Worm (Caenorhabditis elegans) whole organism, late embryonic: ENCODE data around the gene slc-25A18.1.

Experiments used
- C08G9.2 ChIP-seq: sonication (generic microtip); optimal IDR thresholded peaks from 2 replicates; lab custom pipeline; 2016; ENCODE audit warnings: mild to moderate bottlenecking, missing genetic modification characterization, moderate library complexity, missing compliant biosample characterization
- C38D4.7 ChIP-seq: fragments of 200-800 bp; sonication (Bioruptor generic); optimal IDR thresholded peaks from 2 replicates; lab custom pipeline; 2018; ENCODE audit warnings: mild to moderate bottlenecking, missing genetic modification characterization, moderate library complexity, missing compliant biosample characterization
- F13H6.1 ChIP-seq: sonication (generic microtip); optimal IDR thresholded peaks from 2 replicates; lab custom pipeline; 2016; ENCODE audit warnings: missing genetic modification characterization, missing compliant biosample characterization
- K09A11.1 ChIP-seq: sonication (generic microtip); optimal IDR thresholded peaks from 2 replicates; lab custom pipeline; 2017; ENCODE audit warnings: antibody characterized with exemption, mild to moderate bottlenecking, missing genetic modification characterization, missing compliant biosample characterization; ENCODE audit not compliant: insufficient read depth
- T23F11.4 ChIP-seq: fragments of 200-800 bp; sonication (Bioruptor generic); optimal IDR thresholded peaks from 2 replicates; lab custom pipeline; 2018; ENCODE audit warnings: mild to moderate bottlenecking, missing genetic modification characterization, missing compliant biosample characterization
- Y22D7AL.16 ChIP-seq: sonication (generic microtip); optimal IDR thresholded peaks from 2 replicates; lab custom pipeline; 2016; ENCODE audit warnings: missing genetic modification characterization, missing compliant biosample characterization
- ama-1 ChIP-seq: fragments of 150-350 bp; optimal IDR thresholded peaks from 2 replicates; lab custom pipeline; 2014
- ceh-14 ChIP-seq: sonication (generic microtip); optimal IDR thresholded peaks from 2 replicates; lab custom pipeline; 2016; ENCODE audit warnings: missing genotype, missing genetic modification characterization, missing compliant biosample characterization
- ceh-18 ChIP-seq: sonication (generic microtip); optimal IDR thresholded peaks from 2 replicates; lab custom pipeline; 2016; ENCODE audit warnings: missing genetic modification characterization, missing compliant biosample characterization
- ceh-19 ChIP-seq: fragments of 200-800 bp; sonication (Bioruptor generic); optimal IDR thresholded peaks from 2 replicates; lab custom pipeline; 2018; ENCODE audit warnings: mild to moderate bottlenecking, missing genetic modification characterization, missing compliant biosample characterization
- ceh-2 ChIP-seq: sonication (generic microtip); optimal IDR thresholded peaks from 2 replicates; lab custom pipeline; 2016; ENCODE audit warnings: missing genotype, missing genetic modification characterization, missing compliant biosample characterization
- ceh-22 ChIP-seq: sonication (generic microtip); optimal IDR thresholded peaks from 2 replicates; lab custom pipeline; 2017; ENCODE audit warnings: missing biosample characterization, missing genetic modification characterization
- ceh-24 ChIP-seq: sonication (generic microtip); optimal IDR thresholded peaks from 2 replicates; lab custom pipeline; 2016; ENCODE audit warnings: mild to moderate bottlenecking, missing genetic modification characterization, missing compliant biosample characterization
- ceh-30 ChIP-seq: fragments of 150-350 bp; optimal IDR thresholded peaks from 2 replicates; lab custom pipeline; 2014; ENCODE audit warnings: missing biosample characterization, missing genetic modification characterization
- ceh-31 ChIP-seq: sonication (generic microtip); optimal IDR thresholded peaks from 2 replicates; lab custom pipeline; 2016; ENCODE audit warnings: missing genetic modification characterization, missing compliant biosample characterization
- ceh-34 ChIP-seq: sonication (generic microtip); optimal IDR thresholded peaks from 2 replicates; lab custom pipeline; 2016; ENCODE audit warnings: mild to moderate bottlenecking, missing genetic modification characterization, missing compliant biosample characterization
- ceh-45 ChIP-seq: fragments of 200-800 bp; sonication (Bioruptor generic); IDR thresholded peaks from 2 replicates; pipeline ENCODE4 v1.3.6; 2022; ENCODE audit warnings: missing genetic modification reagents, missing genetic modification characterization, missing compliant biosample characterization
- ceh-48 ChIP-seq: sonication (generic microtip); optimal IDR thresholded peaks from 2 replicates; lab custom pipeline; 2016; ENCODE audit warnings: missing genetic modification characterization, inconsistent platforms, missing compliant biosample characterization
- ceh-6 ChIP-seq: fragments of 200-800 bp; sonication (Bioruptor generic); optimal IDR thresholded peaks from 2 replicates; lab custom pipeline; 2018; ENCODE audit warnings: mild to moderate bottlenecking, missing genetic modification characterization, missing compliant biosample characterization
- ceh-9 ChIP-seq: sonication (generic microtip); optimal IDR thresholded peaks from 2 replicates; lab custom pipeline; 2016; ENCODE audit warnings: mild to moderate bottlenecking, missing genetic modification characterization, inconsistent platforms, missing compliant biosample characterization
- che-1 ChIP-seq: sonication (generic microtip); optimal IDR thresholded peaks from 2 replicates; lab custom pipeline; 2016; ENCODE audit warnings: mild to moderate bottlenecking, missing genetic modification characterization, missing compliant biosample characterization
- dmd-4 ChIP-seq: sonication (generic microtip); optimal IDR thresholded peaks from 2 replicates; lab custom pipeline; 2016; ENCODE audit warnings: borderline replicate concordance, missing genetic modification characterization, missing compliant biosample characterization
- dve-1 ChIP-seq: sonication (generic microtip); optimal IDR thresholded peaks from 2 replicates; lab custom pipeline; 2017; ENCODE audit warnings: antibody characterized with exemption, mild to moderate bottlenecking, missing genetic modification characterization, missing compliant biosample characterization
- elt-2 ChIP-seq: sonication (generic microtip); optimal IDR thresholded peaks from 2 replicates; lab custom pipeline; 2016; ENCODE audit warnings: missing genetic modification reagents, missing genetic modification characterization, missing compliant biosample characterization
- ets-4 ChIP-seq: sonication (generic microtip); optimal IDR thresholded peaks from 2 replicates; lab custom pipeline; 2016; ENCODE audit warnings: missing genetic modification characterization, missing compliant biosample characterization
- eyg-1 ChIP-seq: sonication (generic microtip); optimal IDR thresholded peaks from 2 replicates; lab custom pipeline; 2016; ENCODE audit warnings: missing genotype, missing genetic modification characterization, missing compliant biosample characterization
- fkh-10 ChIP-seq: fragments of 150-350 bp; optimal IDR thresholded peaks from 2 replicates; lab custom pipeline; 2014; ENCODE audit warnings: missing biosample characterization, missing genetic modification reagents, missing genetic modification characterization
- fkh-6 ChIP-seq: sonication (generic microtip); optimal IDR thresholded peaks from 2 replicates; lab custom pipeline; 2016; ENCODE audit warnings: missing genetic modification characterization, missing compliant biosample characterization
- gmeb-2 ChIP-seq: sonication (generic microtip); optimal IDR thresholded peaks from 2 replicates; lab custom pipeline; 2016; ENCODE audit warnings: missing genetic modification characterization, inconsistent platforms, missing compliant biosample characterization
- hlh-13 ChIP-seq: fragments of 200-800 bp; sonication (Bioruptor generic); optimal IDR thresholded peaks from 2 replicates; lab custom pipeline; 2018; ENCODE audit warnings: mild to moderate bottlenecking, missing genetic modification characterization, missing compliant biosample characterization
- hlh-15 ChIP-seq: sonication (generic microtip); optimal IDR thresholded peaks from 2 replicates; lab custom pipeline; 2016; ENCODE audit warnings: missing genetic modification characterization, missing compliant biosample characterization
- hlh-30 ChIP-seq: sonication (generic microtip); optimal IDR thresholded peaks from 2 replicates; lab custom pipeline; 2017; ENCODE audit warnings: antibody characterized with exemption, missing genetic modification characterization, missing compliant biosample characterization; ENCODE audit not compliant: insufficient read depth
- hlh-6 ChIP-seq: sonication (generic microtip); optimal IDR thresholded peaks from 2 replicates; lab custom pipeline; 2016; ENCODE audit warnings: missing genotype, missing genetic modification characterization, missing compliant biosample characterization
- lim-6 ChIP-seq: sonication (generic microtip); optimal IDR thresholded peaks from 2 replicates; lab custom pipeline; 2016; ENCODE audit warnings: missing genetic modification characterization, missing compliant biosample characterization
- lin-11 ChIP-seq: fragments of 200-800 bp; sonication (Bioruptor generic); optimal IDR thresholded peaks from 2 replicates; lab custom pipeline; 2018; ENCODE audit warnings: mild to moderate bottlenecking, missing genetic modification characterization, missing compliant biosample characterization
- mec-3 ChIP-seq: sonication (generic microtip); optimal IDR thresholded peaks from 2 replicates; lab custom pipeline; 2016; ENCODE audit warnings: borderline replicate concordance, missing genetic modification characterization, missing compliant biosample characterization
- nfya-1 ChIP-seq: sonication (generic microtip); optimal IDR thresholded peaks from 2 replicates; lab custom pipeline; 2017; ENCODE audit warnings: missing genetic modification characterization, mild to moderate bottlenecking, missing compliant biosample characterization, antibody characterized with exemption, moderate library complexity
- nhr-232 ChIP-seq: sonication (generic microtip); optimal IDR thresholded peaks from 2 replicates; lab custom pipeline; 2016; ENCODE audit warnings: missing genetic modification characterization, missing compliant biosample characterization
- pag-3 ChIP-seq: sonication (generic microtip); optimal IDR thresholded peaks from 2 replicates; lab custom pipeline; 2016; ENCODE audit warnings: missing compliant biosample characterization, missing genetic modification characterization, borderline replicate concordance
- pat-9 ChIP-seq: fragments of 200-800 bp; sonication (Bioruptor generic); optimal IDR thresholded peaks from 2 replicates; lab custom pipeline; 2018; ENCODE audit warnings: mild to moderate bottlenecking, missing genetic modification characterization, moderate library complexity, missing compliant biosample characterization
- pax-1 ChIP-seq: fragments of 150-350 bp; optimal IDR thresholded peaks from 2 replicates; lab custom pipeline; 2014; ENCODE audit warnings: missing biosample characterization, missing genetic modification characterization
- pha-2 ChIP-seq: sonication (generic microtip); optimal IDR thresholded peaks from 2 replicates; lab custom pipeline; 2017; ENCODE audit warnings: mild to moderate bottlenecking, missing genetic modification characterization, missing compliant biosample characterization
- ref-2 ChIP-seq: sonication (generic microtip); optimal IDR thresholded peaks from 2 replicates; lab custom pipeline; 2016; ENCODE audit warnings: missing genetic modification characterization, missing compliant biosample characterization
- rnt-1 ChIP-seq: sonication (generic microtip); optimal IDR thresholded peaks from 2 replicates; lab custom pipeline; 2016; ENCODE audit warnings: missing genetic modification characterization, missing compliant biosample characterization
- sdc-2 ChIP-seq: sonication (generic microtip); optimal IDR thresholded peaks from 2 replicates; lab custom pipeline; 2016; ENCODE audit warnings: missing genotype, missing genetic modification characterization, missing compliant biosample characterization
- sox-4 ChIP-seq: sonication (generic microtip); optimal IDR thresholded peaks from 2 replicates; lab custom pipeline; 2017; ENCODE audit warnings: mild to moderate bottlenecking, missing genetic modification characterization, inconsistent platforms, missing compliant biosample characterization
- syd-9 ChIP-seq: sonication (generic microtip); optimal IDR thresholded peaks from 2 replicates; lab custom pipeline; 2016; ENCODE audit warnings: mild to moderate bottlenecking, missing genetic modification characterization, moderate library complexity, missing compliant biosample characterization
- tbx-2 ChIP-seq: sonication (generic microtip); optimal IDR thresholded peaks from 2 replicates; lab custom pipeline; 2016; ENCODE audit warnings: missing genetic modification characterization, missing compliant biosample characterization
- ttx-3 ChIP-seq: sonication (generic microtip); optimal IDR thresholded peaks from 2 replicates; lab custom pipeline; 2016; ENCODE audit warnings: missing genetic modification reagents, missing genetic modification characterization, missing compliant biosample characterization
- unc-3 ChIP-seq, 2 experiments: fragments of 200-800 bp in 1 of 2; sonication (Bioruptor generic) in 1 of 2; sonication (generic microtip) in 1 of 2; conservative IDR thresholded peaks in 1 of 2; optimal IDR thresholded peaks in 1 of 2; 2 replicates each; pipeline versions ENCODE4 v1.3.6 to Lab custom; 2016 to 2022; ENCODE audit warnings: missing compliant biosample characterization in 2 of 2, missing genetic modification characterization in 2 of 2, missing genetic modification reagents in 1 of 2
- unc-42 ChIP-seq: sonication (generic microtip); optimal IDR thresholded peaks from 2 replicates; lab custom pipeline; 2016; ENCODE audit warnings: missing genotype, missing genetic modification characterization, missing compliant biosample characterization
- unc-55 ChIP-seq: sonication (generic microtip); optimal IDR thresholded peaks from 2 replicates; lab custom pipeline; 2017; ENCODE audit warnings: missing biosample characterization, missing genetic modification reagents, missing genetic modification characterization
- zip-5 ChIP-seq: sonication (generic microtip); optimal IDR thresholded peaks from 2 replicates; lab custom pipeline; 2016; ENCODE audit warnings: missing genetic modification characterization, missing compliant biosample characterization

Gene slc-25A18.1

DNA sequence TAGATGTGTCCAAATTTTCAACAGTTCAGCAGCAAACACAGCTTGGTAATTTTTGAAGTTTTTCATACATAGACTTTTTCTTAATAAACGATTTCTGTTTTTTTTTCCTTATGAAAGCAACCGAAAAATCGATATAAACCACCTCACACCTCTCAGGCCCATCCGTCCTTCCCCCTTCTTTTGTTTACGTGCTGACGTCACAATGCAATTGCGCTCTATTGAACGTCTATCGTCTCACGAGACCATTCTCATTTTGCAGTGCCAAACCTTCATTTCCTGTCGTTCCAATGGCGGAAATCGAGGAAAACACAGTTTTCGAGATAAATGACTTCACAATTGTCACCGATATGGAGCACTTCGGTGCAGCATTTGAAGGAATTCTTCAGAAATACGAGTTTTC, 20.5 kb downstream of the slc-25A18.1 start, which contains the start of gene rbg-1:
Gene rbg-1, plus strand, starts transcription at position 260 of the 400 bp plus-strand sequence.
- no peak for TF ChIP-seq unc-3 (GFP tag; conservative IDR thresholded peaks at IDR 0.05; lab: Robert Waterston, UW)
- TF ChIP-seq unc-3 (tag; optimal IDR thresholded peaks at IDR 0.05; lab: Kevin White, UChicago): no peak
- TF ChIP-seq Y22D7AL.16 (tag; lab: Kevin White, UChicago): no peak
- TF ChIP-seq gmeb-2 (tag; lab: Kevin White, UChicago): no peak
- TF ChIP-seq eyg-1 (tag; lab: Kevin White, UChicago): no peak
- no peak for TF ChIP-seq fkh-10 (GFP tag; lab: Kevin White, UChicago)
- peak; percentile 92 for TF ChIP-seq hlh-30 (tag; lab: Kevin White, UChicago)
- TF ChIP-seq che-1 (tag; lab: Kevin White, UChicago): no peak
- no peak for TF ChIP-seq fkh-6 (tag; lab: Kevin White, UChicago)
- TF ChIP-seq ceh-9 (tag; lab: Kevin White, UChicago): no peak
- no peak for TF ChIP-seq lim-6 (tag; lab: Kevin White, UChicago)
- TF ChIP-seq hlh-13 (GFP tag; lab: Kevin White, UChicago): no peak
- no peak for TF ChIP-seq dmd-4
- no peak for TF ChIP-seq C38D4.7 (GFP tag; lab: Kevin White, UChicago)
- peak; percentile 63 for TF ChIP-seq unc-55 (GFP tag; lab: Kevin White, UChicago)
- TF ChIP-seq hlh-6 (tag; lab: Kevin White, UChicago): no peak
- TF ChIP-seq sox-4: no peak
- TF ChIP-seq nhr-232: no peak
- no peak for TF ChIP-seq pat-9
- peak; percentile 58 for TF ChIP-seq ceh-31
- no peak for TF ChIP-seq ama-1
- no peak for TF ChIP-seq ceh-2 (tag; lab: Kevin White, UChicago)
- TF ChIP-seq sdc-2 (tag; lab: Kevin White, UChicago): no peak
- TF ChIP-seq C08G9.2 (tag; lab: Kevin White, UChicago): no peak
- TF ChIP-seq elt-2 (tag; lab: Kevin White, UChicago): no peak
- TF ChIP-seq unc-42: peak; percentile 23
- TF ChIP-seq pag-3 (tag; lab: Kevin White, UChicago): no peak
- TF ChIP-seq zip-5 (tag; lab: Kevin White, UChicago): no peak
- TF ChIP-seq ceh-18 (tag; lab: Kevin White, UChicago): peak; percentile 42
- TF ChIP-seq ceh-34 (tag; lab: Kevin White, UChicago): peak; percentile 29
- TF ChIP-seq ttx-3 (tag; lab: Kevin White, UChicago): no peak
- no peak for TF ChIP-seq ceh-19
- no peak for TF ChIP-seq pha-2 (tag; lab: Kevin White, UChicago)
- peak; percentile 38 for TF ChIP-seq nfya-1 (tag; lab: Kevin White, UChicago)
- no peak for TF ChIP-seq lin-11 (tag; lab: Kevin White, UChicago)
- no peak for TF ChIP-seq ceh-14 (tag; lab: Kevin White, UChicago)
- TF ChIP-seq ets-4: no peak
- TF ChIP-seq F13H6.1 (tag; lab: Kevin White, UChicago): no peak
- no peak for TF ChIP-seq ceh-30 (tag; lab: Kevin White, UChicago)
- no peak for TF ChIP-seq hlh-15 (tag; lab: Kevin White, UChicago)
- no peak for TF ChIP-seq T23F11.4 (GFP tag; lab: Kevin White, UChicago)
- TF ChIP-seq pax-1 (tag; lab: Kevin White, UChicago): no peak
- no peak for TF ChIP-seq K09A11.1 (tag; lab: Kevin White, UChicago)
- TF ChIP-seq ceh-6: no peak
- no peak for TF ChIP-seq syd-9
- TF ChIP-seq ceh-48 (tag; lab: Kevin White, UChicago): peak; percentile 81
- TF ChIP-seq ref-2 (tag; lab: Kevin White, UChicago): no peak
- TF ChIP-seq tbx-2 (tag; lab: Kevin White, UChicago): peak; percentile 47
- TF ChIP-seq rnt-1: peak; percentile 12
- no peak for TF ChIP-seq dve-1 (tag; lab: Kevin White, UChicago)
- TF ChIP-seq ceh-24 (tag; lab: Kevin White, UChicago): no peak
- no peak for TF ChIP-seq ceh-45 (GFP tag; lab: Robert Waterston, UW)
- TF ChIP-seq mec-3 (tag; lab: Kevin White, UChicago): no peak
- no peak for TF ChIP-seq ceh-22 (tag; lab: Kevin White, UChicago)
